Fruit fly (Drosophila melanogaster): ENCODE results near the gene Rpt3.

The Rpt3 gene

DNA sequence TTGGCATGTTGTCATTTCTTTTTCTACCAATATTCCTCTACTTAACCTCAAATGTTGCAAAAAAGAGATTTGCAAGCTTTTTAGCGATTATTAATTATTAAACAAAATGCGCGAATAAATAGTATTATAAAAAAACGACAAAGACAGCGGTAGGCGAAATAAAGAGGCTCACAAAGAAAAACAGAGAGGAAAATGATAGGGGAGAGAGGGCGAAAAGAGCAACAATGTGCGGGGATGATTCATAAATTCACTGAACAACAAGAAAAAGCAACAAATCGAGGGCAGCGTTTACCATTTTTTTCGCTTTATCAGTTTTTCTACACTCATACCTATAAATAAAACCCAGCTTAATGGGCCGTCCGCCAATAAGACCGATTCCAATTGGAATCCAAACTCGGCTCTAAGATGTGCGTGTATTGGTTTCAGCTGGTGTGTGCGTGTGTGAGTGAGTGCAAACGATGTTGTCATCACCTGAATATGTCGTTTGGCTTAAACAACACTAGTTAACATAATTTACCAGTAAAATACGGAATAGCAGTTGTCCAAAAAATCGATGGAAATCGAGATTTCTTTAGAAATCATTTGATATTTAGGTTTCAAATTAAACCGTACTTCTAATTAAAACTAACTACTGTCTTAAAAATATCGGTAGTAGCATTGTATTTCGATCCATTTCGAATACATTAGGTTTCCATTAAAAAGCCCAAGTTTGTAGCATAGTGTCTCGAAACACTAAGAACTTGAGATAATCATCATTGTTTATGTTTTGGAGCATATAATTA is 31.1 kb downstream of the Rpt3 start:
- TF ChIP-seq sage (GFP tag; optimal IDR thresholded peaks at IDR 0.05) (no peak), foxo (GFP tag; optimal IDR thresholded peaks at IDR 0.05) (peak in 1 of 2 experiments; percentile 24), psq (GFP tag; optimal IDR thresholded peaks at IDR 0.05) (peak; percentile 16)

DNA sequence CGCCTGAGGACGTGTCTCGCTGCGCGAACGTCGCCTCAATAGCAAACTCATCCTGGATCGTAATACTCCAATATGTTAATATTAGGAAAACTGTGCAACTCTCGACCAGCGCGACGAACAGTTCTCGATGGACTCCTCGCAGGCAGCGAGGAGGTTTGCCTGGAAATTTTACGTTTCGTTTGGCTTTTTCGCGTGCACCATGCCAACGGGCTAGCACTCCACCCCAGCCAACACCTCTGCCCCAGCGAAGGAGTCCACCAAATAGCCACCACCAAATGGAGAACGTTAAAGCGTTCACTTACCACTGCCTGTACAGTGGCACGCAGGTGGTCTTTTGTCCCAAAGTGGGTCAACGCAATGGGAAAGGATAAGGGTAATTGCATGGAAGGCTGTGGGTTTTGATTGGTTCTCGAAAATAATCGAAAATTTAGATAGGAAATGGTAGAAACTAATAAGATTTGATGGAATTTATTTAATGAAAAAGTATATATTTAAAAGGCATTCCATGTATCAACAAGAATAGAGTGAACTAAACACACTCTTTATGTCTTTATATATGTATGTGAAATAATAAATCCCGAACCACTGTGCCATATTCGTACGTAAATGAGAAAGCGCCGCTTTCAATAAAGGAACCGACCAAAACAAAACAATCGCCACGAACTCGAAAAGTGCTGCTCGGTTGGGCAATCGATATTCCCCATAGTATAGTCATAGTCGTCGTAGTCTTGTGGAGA is 35.0 kb downstream of the Rpt3 start, which contains the start of gene CG32668:
CG32668 (minus strand) TSS at position 51 of the 737 bp plus-strand sequence.
- TF ChIP-seq GATAd (GFP tag; optimal IDR thresholded peaks at IDR 0.05) (no peak), CG9705 (GFP tag; optimal IDR thresholded peaks at IDR 0.05) (no peak), Dfd (GFP tag; optimal IDR thresholded peaks at IDR 0.05) (no peak), br (GFP tag; optimal IDR thresholded peaks at IDR 0.05) (no peak), tai (GFP tag; optimal IDR thresholded peaks at IDR 0.05) (no peak), Hnf4 (GFP tag; optimal IDR thresholded peaks at IDR 0.05) (no peak), fru (GFP tag; optimal IDR thresholded peaks at IDR 0.05) (no peak), dmrt93B (GFP tag; optimal IDR thresholded peaks at IDR 0.05) (no peak), foxo (GFP tag; optimal IDR thresholded peaks at IDR 0.05) (no peak)

DNA sequence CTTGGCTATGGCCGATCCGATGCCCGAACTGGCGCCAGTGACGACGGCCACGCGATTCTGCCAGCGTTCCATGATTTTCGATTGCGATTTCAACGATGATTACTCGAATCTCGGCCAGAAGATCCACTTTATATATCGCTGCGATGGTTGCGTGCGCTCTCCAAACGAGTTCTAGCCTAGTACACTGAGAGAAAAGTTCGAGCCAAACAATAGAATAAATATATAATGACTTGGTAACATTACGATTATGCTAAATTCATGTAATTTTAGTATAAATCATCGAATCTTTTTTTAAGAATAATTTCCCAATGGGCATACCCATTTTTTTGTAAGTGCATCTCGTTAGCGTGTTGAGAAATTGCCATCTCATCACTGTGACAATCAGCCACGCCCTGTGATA is 44.1 kb downstream of the Rpt3 start, which contains the start of gene Antdh:
Antdh (minus strand) TSS at position 101 of the 400 bp plus-strand sequence.
- TF ChIP-seq dl (GFP tag; optimal IDR thresholded peaks at IDR 0.05; ENCODE audit: insufficient read depth in 1 of 2, partially characterized antibody in 2 of 2) (no peak), Dif (GFP tag; optimal IDR thresholded peaks at IDR 0.05; ENCODE audit: partially characterized antibody) (no peak), Jra (GFP tag; optimal IDR thresholded peaks at IDR 0.05) (no peak), Rel (GFP tag; optimal IDR thresholded peaks at IDR 0.05) (no peak), Rel (tag; optimal IDR thresholded peaks at IDR 0.05) (no peak), GATAd (GFP tag; optimal IDR thresholded peaks at IDR 0.05) (no peak), sv (GFP tag; optimal IDR thresholded peaks at IDR 0.05) (no peak)

DNA sequence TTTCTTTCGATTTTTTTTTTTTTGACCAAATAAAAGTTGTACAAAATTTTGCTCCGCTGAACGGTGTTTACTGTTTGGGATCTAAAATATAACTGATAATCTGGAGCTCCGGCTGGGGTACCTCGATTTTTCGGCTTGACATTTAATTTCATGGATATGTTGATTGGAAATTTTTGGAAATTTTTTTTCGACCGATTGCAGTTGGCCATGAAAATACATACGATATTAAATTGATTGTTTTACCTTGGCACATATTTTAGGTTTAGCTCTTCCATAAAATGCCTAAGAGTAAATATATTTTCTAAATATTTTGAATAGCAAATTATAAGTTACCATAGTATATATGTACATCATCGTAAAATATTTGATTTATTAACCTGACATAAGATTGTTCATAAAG is 45.7 kb downstream of the Rpt3 start, which contains the start of gene CG1394:
CG1394 (minus strand) TSS at position 101 of the 400 bp plus-strand sequence.
- TF ChIP-seq dl (GFP tag; optimal IDR thresholded peaks at IDR 0.05; ENCODE audit: insufficient read depth in 1 of 2, partially characterized antibody in 2 of 2) (no peak), Vsx2 (GFP tag; optimal IDR thresholded peaks at IDR 0.05; ENCODE audit: partially characterized antibody) (no peak), Hr83 (GFP tag; optimal IDR thresholded peaks at IDR 0.05; ENCODE audit: poor library complexity, severe bottlenecking) (no peak), brk (GFP tag; optimal IDR thresholded peaks at IDR 0.05) (no peak), sage (GFP tag; optimal IDR thresholded peaks at IDR 0.05) (no peak), OdsH (GFP tag; optimal IDR thresholded peaks at IDR 0.05) (no peak), Dfd (GFP tag; optimal IDR thresholded peaks at IDR 0.05) (no peak), Rel (GFP tag; optimal IDR thresholded peaks at IDR 0.05) (no peak), Rel (tag; optimal IDR thresholded peaks at IDR 0.05) (no peak), Sp1 (GFP tag; optimal IDR thresholded peaks at IDR 0.05) (no peak), GATAd (GFP tag; optimal IDR thresholded peaks at IDR 0.05) (no peak), N (GFP tag; optimal IDR thresholded peaks at IDR 0.05) (no peak), ey (GFP tag; optimal IDR thresholded peaks at IDR 0.05) (no peak), Dif (GFP tag; optimal IDR thresholded peaks at IDR 0.05; ENCODE audit: partially characterized antibody) (no peak), Hnf4 (GFP tag; optimal IDR thresholded peaks at IDR 0.05) (no peak), sv (GFP tag; optimal IDR thresholded peaks at IDR 0.05) (no peak), dmrt93B (GFP tag; optimal IDR thresholded peaks at IDR 0.05) (no peak)

DNA sequence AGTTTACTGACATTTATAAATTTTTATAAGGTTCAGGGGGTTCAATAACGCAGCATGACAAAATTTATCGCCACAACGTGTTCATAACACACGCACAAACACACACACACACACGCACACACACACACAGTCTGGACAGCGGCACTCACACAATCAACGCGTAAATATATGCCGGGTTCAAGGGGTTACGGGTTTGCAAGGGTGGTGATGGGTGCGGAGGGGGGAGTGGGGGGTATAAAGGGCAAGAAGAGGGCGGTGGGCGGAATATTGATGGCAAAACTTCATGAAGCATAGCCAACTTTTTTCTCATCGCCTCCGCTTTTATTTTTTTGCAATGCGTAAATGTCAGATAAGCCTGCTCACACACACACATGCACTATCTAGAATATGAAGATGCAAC is 51.2 kb downstream of the Rpt3 start:
- TF ChIP-seq Dfd (GFP tag; optimal IDR thresholded peaks at IDR 0.05) (peak; percentile 74), Abd-B (GFP tag; optimal IDR thresholded peaks at IDR 0.05) (no peak)
